Fruit fly (Drosophila melanogaster) whole organism, wandering third instar larva: ENCODE results near the gene Cul6.

Experiments
- CrebA ChIP-seq: fragments of 200-800 bp; sonication (Bioruptor generic); optimal IDR thresholded peaks from 2 replicates; lab custom pipeline; 2016; ENCODE audit warnings: missing biosample characterization, mild to moderate bottlenecking, missing genetic modification characterization, borderline replicate concordance
- HLH106 ChIP-seq: fragments of 200-800 bp; optimal IDR thresholded peaks from 3 replicates; lab custom pipeline; 2019; ENCODE audit warnings: missing biosample characterization, mild to moderate bottlenecking, missing genetic modification characterization, moderate library complexity
- Hr83 ChIP-seq: fragments of 200-300 bp; sonication (Bioruptor generic); optimal IDR thresholded peaks from 2 replicates; lab custom pipeline; 2016; ENCODE audit warnings: missing biosample characterization, mild to moderate bottlenecking, missing genetic modification characterization, moderate library complexity; ENCODE audit not compliant: poor library complexity, severe bottlenecking
- Rel ChIP-seq, 2 experiments: fragments of 200-800 bp; sonication (Bioruptor generic) in 1 of 2; optimal IDR thresholded peaks; 2 replicates in 1 of 2; 3 replicates in 1 of 2; lab custom pipeline; 2016 to 2019; ENCODE audit warnings: mild to moderate bottlenecking in 2 of 2, missing biosample characterization in 2 of 2, missing genetic modification characterization in 2 of 2, moderate library complexity in 1 of 2
- brk ChIP-seq: fragments of 200-800 bp; sonication (Bioruptor generic); optimal IDR thresholded peaks from 2 replicates; lab custom pipeline; 2016; ENCODE audit warnings: missing biosample characterization, mild to moderate bottlenecking, missing genetic modification characterization
- fru ChIP-seq: fragments of 200-800 bp; sonication (Bioruptor generic); optimal IDR thresholded peaks from 3 replicates; lab custom pipeline; 2016; ENCODE audit warnings: missing biosample characterization, mild to moderate bottlenecking, missing genetic modification characterization
- pan ChIP-seq: fragments of >200 bp; optimal IDR thresholded peaks from 2 replicates; lab custom pipeline; 2017
- sv ChIP-seq: fragments of 200-800 bp; sonication (Bioruptor generic); optimal IDR thresholded peaks from 3 replicates; lab custom pipeline; 2016; ENCODE audit warnings: missing biosample characterization, missing genetic modification characterization
- woc ChIP-seq: sonication (Bioruptor generic); optimal IDR thresholded peaks from 2 replicates; lab custom pipeline; 2016; ENCODE audit warnings: missing biosample characterization, mild to moderate bottlenecking, missing genetic modification characterization

- TF ChIP-seq HLH106 (tag; lab: Kevin White, UChicago) (no peak), brk (no peak), fru (GFP tag; lab: Kevin White, UChicago) (no peak), CrebA (GFP tag; lab: Kevin White, UChicago) (no peak), Rel (GFP tag; optimal IDR thresholded peaks at IDR 0.05; lab: Kevin White, UChicago) (no peak), Rel (tag; optimal IDR thresholded peaks at IDR 0.05; lab: Kevin White, UChicago) (peak; percentile 78), pan (no peak), woc (GFP tag; lab: Kevin White, UChicago) (no peak), Hr83 (peak; percentile 39), sv (no peak)
These were observed 10.8 kb upstream of the Cul6 start, which contains the start of gene Adk2 for dm6 chr3L:13022160-13022853.
